Worm (Caenorhabditis elegans) whole organism, midembryonic: ENCODE data around the gene his-59.

ENCODE experiments used
- flt-1 ChIP-seq: fragments of 200-800 bp; sonication (Bioruptor generic); IDR thresholded peaks from 2 replicates; pipeline ENCODE4 v1.3.6; 2022; ENCODE audit warnings: missing genetic modification characterization, missing compliant biosample characterization
- klf-2 ChIP-seq: fragments of 200-800 bp; sonication (Bioruptor generic); conservative IDR thresholded peaks from 2 replicates; pipeline ENCODE4 v1.3.6; 2022; ENCODE audit warnings: missing genetic modification reagents, missing genetic modification characterization, missing compliant biosample characterization
- med-1 ChIP-seq: sonication (generic microtip); optimal IDR thresholded peaks from 2 replicates; lab custom pipeline; 2017; ENCODE audit warnings: missing genetic modification characterization, mild to moderate bottlenecking, missing compliant biosample characterization, antibody characterized with exemption, missing genetic modification reagents; ENCODE audit not compliant: insufficient read depth
- tab-1 ChIP-seq: fragments of 200-800 bp; sonication (Bioruptor generic); IDR thresholded peaks from 2 replicates; pipeline ENCODE4 v1.3.6; 2022; ENCODE audit warnings: missing genetic modification characterization, missing compliant biosample characterization
- ztf-23 ChIP-seq: fragments of 200-800 bp; sonication (Bioruptor generic); IDR thresholded peaks from 2 replicates; pipeline ENCODE4 v1.3.6; 2022; ENCODE audit warnings: missing genetic modification reagents, missing genetic modification characterization, missing compliant biosample characterization

- TF ChIP-seq flt-1 (GFP tag; lab: Robert Waterston, UW) (no peak), klf-2 (no peak), tab-1 (GFP tag; lab: Robert Waterston, UW) (no peak), ztf-23 (GFP tag; lab: Robert Waterston, UW) (no peak), med-1 (GFP tag; lab: Kevin White, UChicago) (no peak)
Measured at ce11 chrIV:7454890-7455289, 33.2 kb upstream of the his-59 start.
